Worm (Caenorhabditis elegans): ENCODE data around the gene lip-1.

ce11 chrIV:6824622-6825021 lies 18.1 kb upstream of the lip-1 start, which contains the start of gene H20E11.3:
- TF ChIP-seq egl-27 (tag; optimal IDR thresholded peaks at IDR 0.05) (no peak), daf-12 (tag; optimal IDR thresholded peaks at IDR 0.05) (no peak), ceh-16 (tag; optimal IDR thresholded peaks at IDR 0.05) (no peak), zag-1 (tag; optimal IDR thresholded peaks at IDR 0.05) (no peak), elt-3 (tag; optimal IDR thresholded peaks at IDR 0.05) (no peak), pqm-1 (tag; optimal IDR thresholded peaks at IDR 0.05) (no peak), skn-1 (tag; optimal IDR thresholded peaks at IDR 0.05) (no peak), elt-1 (tag; optimal IDR thresholded peaks at IDR 0.05) (no peak), lin-39 (tag; optimal IDR thresholded peaks at IDR 0.05) (no peak), ama-1 (optimal IDR thresholded peaks at IDR 0.05) (no peak), nhr-11 (tag; optimal IDR thresholded peaks at IDR 0.05) (no peak), tbx-2 (tag; optimal IDR thresholded peaks at IDR 0.05) (no peak), snpc-4 (tag; optimal IDR thresholded peaks at IDR 0.05) (no peak), ceh-82 (tag; optimal IDR thresholded peaks at IDR 0.05) (no peak)

All from whole organism, L3 larva.